Worm (Caenorhabditis elegans): ENCODE results near the gene lact-8.

- TF ChIP-seq sptf-1 (tag; optimal IDR thresholded peaks at IDR 0.05) (no peak), unc-62 (GFP tag; optimal IDR thresholded peaks at IDR 0.05) (no peak), elt-3 (tag; optimal IDR thresholded peaks at IDR 0.05) (no peak), ztf-11 (tag; optimal IDR thresholded peaks at IDR 0.05) (no peak), mab-5 (tag; optimal IDR thresholded peaks at IDR 0.05) (no peak), ces-1 (GFP tag; optimal IDR thresholded peaks at IDR 0.05) (no peak), unc-39 (tag; optimal IDR thresholded peaks at IDR 0.05) (no peak), M03D4.4 (tag; optimal IDR thresholded peaks at IDR 0.05) (no peak), lsy-2 (tag; optimal IDR thresholded peaks at IDR 0.05) (no peak), nhr-2 (tag; optimal IDR thresholded peaks at IDR 0.05) (no peak), snpc-4 (tag; optimal IDR thresholded peaks at IDR 0.05) (no peak), pha-4 (tag; optimal IDR thresholded peaks at IDR 0.05) (no peak), unc-120 (tag; optimal IDR thresholded peaks at IDR 0.05; ENCODE audit: poor library complexity, severe bottlenecking) (no peak)
These were observed 40.9 kb upstream of the lact-8 start, which contains the start of gene glb-3 for ce11 chrV:11134296-11134695.
